Worm (Caenorhabditis elegans) whole organism, L1 larva: ENCODE measurements around the gene let-92.

Experiments used
- C16A3.4 ChIP-seq: fragments of 150-350 bp; optimal IDR thresholded peaks from 2 replicates; lab custom pipeline; 2014; ENCODE audit warnings: missing biosample characterization, missing genetic modification characterization
- C34B4.2 ChIP-seq: sonication (generic microtip); optimal IDR thresholded peaks from 2 replicates; lab custom pipeline; 2017; ENCODE audit warnings: mild to moderate bottlenecking, missing genetic modification characterization, missing compliant biosample characterization
- aha-1 ChIP-seq: fragments of 150-350 bp; optimal IDR thresholded peaks from 2 replicates; lab custom pipeline; 2014; ENCODE audit warnings: missing biosample characterization, missing genetic modification characterization
- alr-1 ChIP-seq: fragments of 200-800 bp; sonication (Bioruptor generic); optimal IDR thresholded peaks from 2 replicates; lab custom pipeline; 2018; ENCODE audit warnings: borderline replicate concordance, mild to moderate bottlenecking, missing genetic modification characterization, missing compliant biosample characterization
- blmp-1 ChIP-seq: fragments of 150-350 bp; optimal IDR thresholded peaks from 2 replicates; lab custom pipeline; 2014; ENCODE audit warnings: missing biosample characterization, missing genetic modification characterization
- ceh-8 ChIP-seq: fragments of 200-800 bp; sonication (Bioruptor generic); optimal IDR thresholded peaks from 2 replicates; lab custom pipeline; 2018; ENCODE audit warnings: mild to moderate bottlenecking, missing genetic modification characterization, moderate library complexity, missing compliant biosample characterization
- ceh-82 ChIP-seq, 3 experiments: fragments of 150-350 bp in 1 of 3; sonication (generic microtip) in 2 of 3; optimal IDR thresholded peaks; 2 replicates each; lab custom pipeline; 2014 to 2017; ENCODE audit warnings: missing biosample characterization in 3 of 3, missing genetic modification characterization in 3 of 3
- ceh-88 ChIP-seq: fragments of 200-800 bp; sonication (Bioruptor generic); IDR thresholded peaks from 2 replicates; pipeline ENCODE4 v1.3.6; 2022; ENCODE audit warnings: missing genetic modification characterization, missing compliant biosample characterization
- ces-1 ChIP-seq: fragments of 150-350 bp; optimal IDR thresholded peaks from 2 replicates; lab custom pipeline; 2014; ENCODE audit warnings: missing biosample characterization, missing genetic modification reagents, missing genetic modification characterization
- dsc-1 ChIP-seq: sonication (generic microtip); optimal IDR thresholded peaks from 2 replicates; lab custom pipeline; 2016; ENCODE audit warnings: mild to moderate bottlenecking, missing genetic modification characterization, missing compliant biosample characterization
- efl-1 ChIP-seq, 4 experiments: fragments of 150-350 bp; optimal IDR thresholded peaks in 3 of 4; peaks in 1 of 4; 1 replicate in 1 of 4; 2 replicates in 3 of 4; lab custom pipeline; 2014; ENCODE audit warnings: missing biosample characterization in 2 of 4, missing genetic modification characterization in 2 of 4, missing genetic modification reagents in 2 of 4
- efl-3 ChIP-seq: fragments of 200-800 bp; sonication (Bioruptor generic); optimal IDR thresholded peaks from 2 replicates; lab custom pipeline; 2018; ENCODE audit warnings: mild to moderate bottlenecking, missing genetic modification characterization, missing compliant biosample characterization
- egl-13 ChIP-seq: sonication (generic microtip); optimal IDR thresholded peaks from 2 replicates; lab custom pipeline; 2016; ENCODE audit warnings: missing genotype, missing genetic modification reagents, missing genetic modification characterization, missing compliant biosample characterization
- egl-27 ChIP-seq, 2 experiments: fragments of 150-350 bp in 1 of 2; sonication (generic microtip); optimal IDR thresholded peaks; 3 replicates each; lab custom pipeline; 2017 to 2018; ENCODE audit warnings: missing biosample characterization in 2 of 2, missing genetic modification characterization in 2 of 2, missing genetic modification reagents in 2 of 2
- ets-5 ChIP-seq: fragments of 200-800 bp; sonication (Bioruptor generic); IDR thresholded peaks from 2 replicates; pipeline ENCODE4 v1.3.6; 2022; ENCODE audit warnings: missing genetic modification characterization, missing compliant biosample characterization
- fkh-4 ChIP-seq: sonication (generic microtip); optimal IDR thresholded peaks from 2 replicates; lab custom pipeline; 2016; ENCODE audit warnings: missing compliant biosample characterization, missing genetic modification characterization, borderline replicate concordance
- fkh-8 ChIP-seq: sonication (generic microtip); optimal IDR thresholded peaks from 2 replicates; lab custom pipeline; 2016; ENCODE audit warnings: mild to moderate bottlenecking, missing genetic modification characterization, missing compliant biosample characterization
- hlh-17 ChIP-seq: fragments of 200-800 bp; sonication (Bioruptor generic); optimal IDR thresholded peaks from 2 replicates; lab custom pipeline; 2018; ENCODE audit warnings: missing genetic modification characterization, mild to moderate bottlenecking, missing compliant biosample characterization, moderate library complexity, borderline replicate concordance
- hlh-4 ChIP-seq: sonication (generic microtip); optimal IDR thresholded peaks from 2 replicates; lab custom pipeline; 2016; ENCODE audit warnings: mild to moderate bottlenecking, missing genetic modification characterization, missing compliant biosample characterization
- irx-1 ChIP-seq: sonication (generic microtip); optimal IDR thresholded peaks from 2 replicates; lab custom pipeline; 2016; ENCODE audit warnings: missing genetic modification characterization, missing compliant biosample characterization
- lin-13 ChIP-seq: fragments of 150-350 bp; optimal IDR thresholded peaks from 2 replicates; lab custom pipeline; 2014; ENCODE audit warnings: missing biosample characterization, missing genetic modification reagents, missing genetic modification characterization
- lin-14 ChIP-seq: fragments of 200-800 bp; sonication (Bioruptor generic); optimal IDR thresholded peaks from 2 replicates; lab custom pipeline; 2018; ENCODE audit warnings: mild to moderate bottlenecking, missing genetic modification characterization, moderate library complexity, missing compliant biosample characterization
- lin-15B ChIP-seq: fragments of 150-350 bp; sonication (generic microtip); optimal IDR thresholded peaks from 3 replicates; lab custom pipeline; 2014; ENCODE audit warnings: missing biosample characterization, missing genetic modification characterization
- lin-39 ChIP-seq: fragments of 150-350 bp; optimal IDR thresholded peaks from 2 replicates; lab custom pipeline; 2014; ENCODE audit warnings: missing biosample characterization, missing genetic modification reagents, missing genetic modification characterization
- nhr-11 ChIP-seq: fragments of 150-350 bp; optimal IDR thresholded peaks from 2 replicates; lab custom pipeline; 2014; ENCODE audit warnings: missing biosample characterization, missing genetic modification characterization
- nhr-19 ChIP-seq: fragments of 200-800 bp; sonication (Bioruptor generic); conservative IDR thresholded peaks from 2 replicates; pipeline ENCODE4 v1.3.6; 2022; ENCODE audit warnings: missing genetic modification characterization, missing compliant biosample characterization
- nhr-20 ChIP-seq: sonication (generic microtip); optimal IDR thresholded peaks from 2 replicates; lab custom pipeline; 2016; ENCODE audit warnings: mild to moderate bottlenecking, missing genetic modification characterization, missing compliant biosample characterization
- nhr-237 ChIP-seq: fragments of 150-350 bp; optimal IDR thresholded peaks from 2 replicates; lab custom pipeline; 2014; ENCODE audit warnings: missing biosample characterization, missing genetic modification characterization
- nhr-47 ChIP-seq: sonication (generic microtip); optimal IDR thresholded peaks from 2 replicates; lab custom pipeline; 2016; ENCODE audit warnings: mild to moderate bottlenecking, missing genetic modification characterization, moderate library complexity, missing compliant biosample characterization
- nhr-84 ChIP-seq: sonication (generic microtip); optimal IDR thresholded peaks from 2 replicates; lab custom pipeline; 2017; ENCODE audit warnings: missing biosample characterization, missing genetic modification characterization
- nhr-85 ChIP-seq: sonication (generic microtip); peaks from one replicate; lab custom pipeline; 2016; ENCODE audit warnings: missing genetic modification characterization, inconsistent platforms, missing compliant biosample characterization
- nhr-90 ChIP-seq: sonication (generic microtip); optimal IDR thresholded peaks from 2 replicates; lab custom pipeline; 2016; ENCODE audit warnings: mild to moderate bottlenecking, missing genetic modification characterization, missing compliant biosample characterization; ENCODE audit not compliant: poor library complexity
- pqm-1 ChIP-seq: sonication (generic microtip); optimal IDR thresholded peaks from 3 replicates; lab custom pipeline; 2017; ENCODE audit warnings: missing biosample characterization, missing genetic modification characterization
- rnt-1 ChIP-seq: sonication (generic microtip); optimal IDR thresholded peaks from 2 replicates; lab custom pipeline; 2016; ENCODE audit warnings: mild to moderate bottlenecking, missing genetic modification characterization, moderate library complexity, missing compliant biosample characterization
- snpc-4 ChIP-seq: fragments of 150-350 bp; optimal IDR thresholded peaks from 2 replicates; lab custom pipeline; 2014; ENCODE audit warnings: missing biosample characterization, missing genetic modification characterization
- sptf-1 ChIP-seq: fragments of 150-350 bp; optimal IDR thresholded peaks from 2 replicates; lab custom pipeline; 2014; ENCODE audit warnings: missing biosample characterization, missing genetic modification characterization
- sup-37 ChIP-seq: fragments of 200-800 bp; sonication (Bioruptor generic); optimal IDR thresholded peaks from 2 replicates; lab custom pipeline; 2018; ENCODE audit warnings: mild to moderate bottlenecking, missing genetic modification characterization, missing compliant biosample characterization
- swsn-7 ChIP-seq: sonication (generic microtip); optimal IDR thresholded peaks from 2 replicates; lab custom pipeline; 2016; ENCODE audit warnings: missing genetic modification characterization, missing compliant biosample characterization
- tlp-1 ChIP-seq: fragments of 150-350 bp; optimal IDR thresholded peaks from 2 replicates; lab custom pipeline; 2014; ENCODE audit warnings: missing biosample characterization, missing genetic modification characterization
- unc-30 ChIP-seq: sonication (generic microtip); optimal IDR thresholded peaks from 2 replicates; lab custom pipeline; 2017; ENCODE audit warnings: missing biosample characterization, missing genetic modification characterization
- unc-86 ChIP-seq: sonication (generic microtip); optimal IDR thresholded peaks from 2 replicates; lab custom pipeline; 2016; ENCODE audit warnings: missing genetic modification characterization, missing compliant biosample characterization
- unc-98 ChIP-seq: fragments of 200-800 bp; sonication (Bioruptor generic); IDR thresholded peaks from 2 replicates; pipeline ENCODE4 v1.3.6; 2022; ENCODE audit warnings: missing genetic modification characterization, missing compliant biosample characterization
- xbp-1 ChIP-seq: sonication (generic microtip); optimal IDR thresholded peaks from 2 replicates; lab custom pipeline; 2016; ENCODE audit warnings: missing genetic modification characterization, missing compliant biosample characterization
- zag-1 ChIP-seq: fragments of 150-350 bp; optimal IDR thresholded peaks from 2 replicates; lab custom pipeline; 2014; ENCODE audit warnings: missing biosample characterization, missing genetic modification characterization
- ztf-11 ChIP-seq, 2 experiments: sonication (generic microtip); optimal IDR thresholded peaks; 2 replicates each; lab custom pipeline; 2016 to 2017; ENCODE audit warnings: missing genetic modification characterization in 2 of 2, missing biosample characterization in 1 of 2, missing compliant biosample characterization in 1 of 2

Gene let-92

ce11 chrIV:11867652-11868232 lies 9.5 kb downstream of the let-92 start:
- TF ChIP-seq egl-13 (tag; lab: Kevin White, UChicago) (peak; percentile 6), hlh-17 (GFP tag; lab: Kevin White, UChicago) (no peak), alr-1 (no peak), xbp-1 (no peak), nhr-90 (tag; lab: Kevin White, UChicago) (no peak), hlh-4 (no peak), sup-37 (GFP tag; lab: Kevin White, UChicago) (no peak), lin-39 (tag; lab: Kevin White, UChicago) (no peak), efl-3 (GFP tag; lab: Kevin White, UChicago) (no peak), ces-1 (GFP tag; lab: Kevin White, UChicago) (no peak), snpc-4 (no peak), C34B4.2 (tag; lab: Kevin White, UChicago) (no peak), nhr-47 (tag; lab: Kevin White, UChicago) (peak; percentile 20), pqm-1 (tag; lab: Kevin White, UChicago) (no peak), nhr-20 (tag; lab: Kevin White, UChicago) (no peak), ztf-11 (tag; optimal IDR thresholded peaks at IDR 0.05; lab: Kevin White, UChicago) (peak in 1 of 2 experiments; percentile 45), fkh-4 (no peak), unc-86 (tag; lab: Kevin White, UChicago) (peak; percentile 58), nhr-85 (tag; lab: Kevin White, UChicago) (no peak), irx-1 (tag; lab: Kevin White, UChicago) (no peak), unc-98 (no peak), lin-14 (GFP tag; lab: Kevin White, UChicago) (peak; percentile 65), unc-30 (no peak), zag-1 (tag; lab: Kevin White, UChicago) (no peak), fkh-8 (peak; percentile 29), tlp-1 (tag; lab: Kevin White, UChicago) (no peak), lin-15B (tag; lab: Kevin White, UChicago) (no peak), ets-5 (GFP tag; lab: Robert Waterston, UW) (no peak), C16A3.4 (tag; lab: Kevin White, UChicago) (no peak), sptf-1 (tag; lab: Kevin White, UChicago) (no peak), egl-27 (tag; optimal IDR thresholded peaks at IDR 0.05; lab: Kevin White, UChicago) (no peak), ceh-8 (GFP tag; lab: Kevin White, UChicago) (no peak), nhr-11 (tag; lab: Kevin White, UChicago) (no peak), blmp-1 (no peak), nhr-19 (no peak), efl-1 (optimal IDR thresholded peaks at IDR 0.05; lab: Kevin White, UChicago) (no peak), efl-1 (GFP tag; optimal IDR thresholded peaks at IDR 0.05 in 1 of 2; lab: Kevin White, UChicago) (no peak), nhr-84 (tag; lab: Kevin White, UChicago) (no peak), nhr-237 (no peak), ceh-88 (GFP tag; lab: Robert Waterston, UW) (no peak), rnt-1 (no peak), swsn-7 (tag; lab: Kevin White, UChicago) (no peak), aha-1 (no peak), ceh-82 (tag; optimal IDR thresholded peaks at IDR 0.05; lab: Kevin White, UChicago) (no peak), dsc-1 (peak; percentile 73), lin-13 (GFP tag; lab: Kevin White, UChicago) (no peak)
